Worm (Caenorhabditis elegans) whole organism, mixed stage, embryonic: Measurements from ENCODE around the gene mam-4.

Experiments used
- M03D4.4 ChIP-seq: sonication (generic microtip); optimal IDR thresholded peaks from 2 replicates; lab custom pipeline; 2017; ENCODE audit warnings: mild to moderate bottlenecking, missing genetic modification characterization, missing compliant biosample characterization
- ceh-83 ChIP-seq: fragments of 200-800 bp; sonication (Bioruptor generic); optimal IDR thresholded peaks from 2 replicates; lab custom pipeline; 2018; ENCODE audit warnings: mild to moderate bottlenecking, missing genetic modification characterization, missing compliant biosample characterization
- nhr-12 ChIP-seq: fragments of 150-350 bp; optimal IDR thresholded peaks from 2 replicates; lab custom pipeline; 2014; ENCODE audit warnings: missing biosample characterization, missing genetic modification characterization
- nhr-28 ChIP-seq: fragments of 150-350 bp; optimal IDR thresholded peaks from 2 replicates; lab custom pipeline; 2014; ENCODE audit warnings: missing biosample characterization, missing genetic modification characterization
- unc-62 ChIP-seq: fragments of 150-350 bp; optimal IDR thresholded peaks from 2 replicates; lab custom pipeline; 2014; ENCODE audit warnings: missing biosample characterization, missing genetic modification reagents, missing genetic modification characterization

- no peak for TF ChIP-seq ceh-83
- TF ChIP-seq M03D4.4 (tag; lab: Kevin White, UChicago), result no peak
- no peak for TF ChIP-seq unc-62 (GFP tag; lab: Kevin White, UChicago)
- TF ChIP-seq nhr-12 (tag; lab: Kevin White, UChicago), result no peak
- TF ChIP-seq nhr-28 (tag; lab: Kevin White, UChicago), result no peak
These were observed 7.0 kb downstream of the mam-4 start, which contains the start of gene srsx-31 for ce11 chrV:11254980-11255379.
